Fruit fly (Drosophila melanogaster): Measurements from ENCODE around the gene Ect3.

The Ect3 gene

DNA sequence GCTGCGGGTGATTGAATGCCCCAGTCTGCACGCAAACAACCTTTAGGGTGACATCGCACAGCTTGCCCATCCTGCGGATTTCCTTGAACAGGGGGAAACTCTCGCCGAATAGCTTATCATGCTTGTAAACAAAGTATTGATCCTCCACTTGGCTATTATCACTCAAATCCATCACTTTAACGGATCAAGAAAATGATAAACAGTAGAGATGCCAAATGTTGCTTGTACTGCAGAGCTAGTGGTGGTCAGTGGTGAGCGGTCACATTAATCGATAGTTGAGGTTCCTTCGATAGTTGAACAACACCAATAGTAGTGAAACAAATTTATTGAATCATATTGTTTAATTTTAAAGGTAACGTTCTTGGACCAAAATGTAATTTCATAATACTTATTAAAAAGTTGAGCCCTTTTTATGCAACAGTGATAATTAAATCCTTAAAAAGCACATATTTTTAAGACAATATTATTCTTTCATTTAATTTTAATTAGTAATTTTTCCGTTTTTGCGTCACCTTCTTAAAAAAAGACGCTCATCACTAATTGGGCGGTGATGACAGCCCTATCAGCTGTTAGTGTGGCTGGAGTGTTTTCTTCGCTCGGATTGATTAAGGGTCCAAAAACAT lies 11.2 kb downstream of the Ect3 start, which contains the start of the genes KLHL18 and GCC185 (continued):
- peak; percentile 88 for TF ChIP-seq CG9932 (GFP tag; IDR thresholded peaks at IDR 0.05)
- no peak for TF ChIP-seq sug (tag; optimal IDR thresholded peaks at IDR 0.05)
- no peak for TF ChIP-seq prd (optimal IDR thresholded peaks at IDR 0.05)
- TF ChIP-seq prd (GFP tag; IDR thresholded peaks at IDR 0.05), result peak; percentile 89
- TF ChIP-seq Atf3 (GFP tag; optimal IDR thresholded peaks at IDR 0.05), result peak; percentile 36
- no peak for TF ChIP-seq ac (GFP tag; optimal IDR thresholded peaks at IDR 0.05)
- no peak for TF ChIP-seq NC2β (GFP tag; optimal IDR thresholded peaks at IDR 0.05)
- no peak for TF ChIP-seq HLHmδ (GFP tag; optimal IDR thresholded peaks at IDR 0.05)
- TF ChIP-seq CG30020 (tag; optimal IDR thresholded peaks at IDR 0.05), result peak; percentile 68
- TF ChIP-seq exex (tag; optimal IDR thresholded peaks at IDR 0.05), result no peak
- peak; percentile 95 for TF ChIP-seq Ets65A (GFP tag)
- TF ChIP-seq croc (GFP tag; conservative IDR thresholded peaks at IDR 0.05), result peak; percentile 61; the same call in 2 of the 3 replicates
- TF ChIP-seq Myb (GFP tag; optimal IDR thresholded peaks at IDR 0.05), result peak; percentile 6
- peak; percentile 63 for TF ChIP-seq vfl (GFP tag; optimal IDR thresholded peaks at IDR 0.05)
- TF ChIP-seq CG6813 (GFP tag; optimal IDR thresholded peaks at IDR 0.05), result no peak
- no peak for TF ChIP-seq Vsx1 (GFP tag; optimal IDR thresholded peaks at IDR 0.05)
- TF ChIP-seq CG10431 (GFP tag; optimal IDR thresholded peaks at IDR 0.05), result no peak
- TF ChIP-seq CG9437 (GFP tag; optimal IDR thresholded peaks at IDR 0.05), result peak; percentile 23
- TF ChIP-seq CG17829 (tag; optimal IDR thresholded peaks at IDR 0.05), result peak; percentile 79
- no peak for TF ChIP-seq CG11723 (GFP tag; optimal IDR thresholded peaks at IDR 0.05)
- TF ChIP-seq aop (GFP tag; IDR thresholded peaks at IDR 0.05), result no peak
- TF ChIP-seq CG10979 (tag; optimal IDR thresholded peaks at IDR 0.05), result peak; percentile 66
- no peak for TF ChIP-seq unpg (GFP tag; optimal IDR thresholded peaks at IDR 0.05)
- TF ChIP-seq Hr3 (GFP tag; optimal IDR thresholded peaks at IDR 0.05), result peak; percentile 91
- no peak for TF ChIP-seq NC2α (GFP tag; optimal IDR thresholded peaks at IDR 0.05)
- peak; percentile 17 for TF ChIP-seq CG15073 (GFP tag; optimal IDR thresholded peaks at IDR 0.05)
- TF ChIP-seq E2f2 (GFP tag; IDR thresholded peaks at IDR 0.05), result no peak; the same call in 1 of the 2 replicates
- TF ChIP-seq sqz (GFP tag; optimal IDR thresholded peaks at IDR 0.05), result no peak
- TF ChIP-seq Spps (tag; optimal IDR thresholded peaks at IDR 0.05), result peak; percentile 45
- peak; percentile 58 for TF ChIP-seq chn (GFP tag; optimal IDR thresholded peaks at IDR 0.05)
- no peak for TF ChIP-seq CG32767 (GFP tag; IDR thresholded peaks at IDR 0.05)
- TF ChIP-seq CG34224 (GFP tag; IDR thresholded peaks at IDR 0.05; ENCODE audit: partially characterized antibody), result peak; percentile 62; the same call in 1 of the 3 replicates
- TF ChIP-seq CG12744 (GFP tag; optimal IDR thresholded peaks at IDR 0.05), result peak; percentile 52
- no peak for TF ChIP-seq org-1 (GFP tag; optimal IDR thresholded peaks at IDR 0.05)
- no peak for TF ChIP-seq otp (GFP tag; IDR thresholded peaks at IDR 0.05)
- no peak for TF ChIP-seq CG7745 (tag; optimal IDR thresholded peaks at IDR 0.05)
- peak; percentile 90 for TF ChIP-seq CG4404 (GFP tag; IDR thresholded peaks at IDR 0.05)
- no peak for TF ChIP-seq CG13894 (tag; optimal IDR thresholded peaks at IDR 0.05)
- peak; percentile 54 for TF ChIP-seq CG1233 (GFP tag; optimal IDR thresholded peaks at IDR 0.05)
- peak; percentile 17 for TF ChIP-seq Side (GFP tag; optimal IDR thresholded peaks at IDR 0.05)
- TF ChIP-seq CG15514 (GFP tag; optimal IDR thresholded peaks at IDR 0.05), result peak; percentile 80
- TF ChIP-seq klu (GFP tag; IDR thresholded peaks at IDR 0.05), result peak; percentile 76; the same call in 1 of the 2 replicates
- TF ChIP-seq Doc3 (GFP tag; IDR thresholded peaks at IDR 0.05; ENCODE audit: partially characterized antibody), result peak; percentile 68; the same call in 2 of the 3 replicates
- TF ChIP-seq Sry-β (GFP tag; optimal IDR thresholded peaks at IDR 0.05), result peak; percentile 90
- TF ChIP-seq cas (GFP tag; IDR thresholded peaks at IDR 0.05), result no peak
- TF ChIP-seq sd (tag; optimal IDR thresholded peaks at IDR 0.05), result no peak
- peak; percentile 69 for TF ChIP-seq Fer2 (tag; optimal IDR thresholded peaks at IDR 0.05)
- peak; percentile 49; the same call in 1 of the 3 replicates for TF ChIP-seq CG11560 (tag; IDR thresholded peaks at IDR 0.05)
- peak; percentile 63 for TF ChIP-seq nerfin-1 (tag; optimal IDR thresholded peaks at IDR 0.05)
- peak; percentile 70 for TF ChIP-seq pum (GFP tag; optimal IDR thresholded peaks at IDR 0.05)

All from whole organism, embryonic.